Worm (Caenorhabditis elegans) whole organism, L2 larva: ENCODE data around the gene aars-1.
A peak's percentile ranks its signal among the peaks of the same experiment; 100 is the strongest.

Experiments used
- C34F6.9 ChIP-seq: fragments of 150-350 bp; optimal IDR thresholded peaks from 2 replicates; lab custom pipeline; 2014; ENCODE audit warnings: missing biosample characterization, missing genetic modification characterization
- F13H6.1 ChIP-seq: sonication (generic microtip); optimal IDR thresholded peaks from 2 replicates; lab custom pipeline; 2016; ENCODE audit warnings: missing genetic modification characterization, missing compliant biosample characterization
- R02D3.7 ChIP-seq: fragments of 150-350 bp; optimal IDR thresholded peaks from 2 replicates; lab custom pipeline; 2014; ENCODE audit warnings: missing biosample characterization, missing genetic modification characterization
- Y55F3AM.14 ChIP-seq: fragments of 200-800 bp; sonication (Bioruptor generic); optimal IDR thresholded peaks from 2 replicates; lab custom pipeline; 2018; ENCODE audit warnings: mild to moderate bottlenecking, missing genetic modification characterization, missing compliant biosample characterization
- ZK546.5 ChIP-seq: sonication (generic microtip); optimal IDR thresholded peaks from 2 replicates; lab custom pipeline; 2017; ENCODE audit warnings: missing biosample characterization, missing genetic modification characterization
- alr-1 ChIP-seq: fragments of 150-350 bp; optimal IDR thresholded peaks from 2 replicates; lab custom pipeline; 2014; ENCODE audit warnings: missing biosample characterization, missing genetic modification characterization
- aly-2 ChIP-seq: fragments of 150-350 bp; optimal IDR thresholded peaks from 2 replicates; lab custom pipeline; 2014; ENCODE audit warnings: missing biosample characterization, missing genetic modification characterization
- ama-1 ChIP-seq: fragments of 150-350 bp; optimal IDR thresholded peaks from 2 replicates; lab custom pipeline; 2018; ENCODE audit warnings: inconsistent platforms
- blmp-1 ChIP-seq: sonication (generic microtip); optimal IDR thresholded peaks from 2 replicates; lab custom pipeline; 2017; ENCODE audit warnings: missing genetic modification characterization, mild to moderate bottlenecking, missing compliant biosample characterization, antibody characterized with exemption, moderate library complexity; ENCODE audit not compliant: insufficient read depth
- ceh-16 ChIP-seq: fragments of 150-350 bp; optimal IDR thresholded peaks from 2 replicates; lab custom pipeline; 2014; ENCODE audit warnings: missing biosample characterization, missing genetic modification characterization
- ceh-82 ChIP-seq: fragments of 150-350 bp; optimal IDR thresholded peaks from 2 replicates; lab custom pipeline; 2014; ENCODE audit warnings: missing biosample characterization, missing genetic modification characterization
- crh-2 ChIP-seq: sonication (generic microtip); optimal IDR thresholded peaks from 2 replicates; lab custom pipeline; 2017; ENCODE audit warnings: missing biosample characterization, missing genetic modification characterization
- dmd-4 ChIP-seq: sonication (generic microtip); optimal IDR thresholded peaks from 2 replicates; lab custom pipeline; 2017; ENCODE audit warnings: missing biosample characterization, missing genetic modification characterization
- egl-27 ChIP-seq: sonication (generic microtip); optimal IDR thresholded peaks from 3 replicates; lab custom pipeline; 2017; ENCODE audit warnings: missing biosample characterization, missing genetic modification reagents, missing genetic modification characterization
- elt-1 ChIP-seq: fragments of 150-350 bp; optimal IDR thresholded peaks from 2 replicates; lab custom pipeline; 2014; ENCODE audit warnings: missing biosample characterization, missing genetic modification characterization
- elt-3 ChIP-seq: sonication (generic microtip); optimal IDR thresholded peaks from 2 replicates; lab custom pipeline; 2017; ENCODE audit warnings: missing biosample characterization, missing genetic modification characterization
- fos-1 ChIP-seq: fragments of 150-350 bp; optimal IDR thresholded peaks from 2 replicates; lab custom pipeline; 2014; ENCODE audit warnings: missing biosample characterization, missing genetic modification characterization
- gmeb-1 ChIP-seq: fragments of 150-350 bp; optimal IDR thresholded peaks from 2 replicates; lab custom pipeline; 2014; ENCODE audit warnings: missing biosample characterization, missing genetic modification characterization
- lin-11 ChIP-seq: fragments of 150-350 bp; sonication (generic microtip); optimal IDR thresholded peaks from 2 replicates; lab custom pipeline; 2014; ENCODE audit warnings: missing biosample characterization, missing genetic modification characterization, inconsistent platforms, mixed read lengths
- lin-13 ChIP-seq: fragments of 150-350 bp; optimal IDR thresholded peaks from 2 replicates; lab custom pipeline; 2014; ENCODE audit warnings: missing biosample characterization, missing genetic modification reagents, missing genetic modification characterization
- lin-39 ChIP-seq: fragments of 150-350 bp; optimal IDR thresholded peaks from 2 replicates; lab custom pipeline; 2014; ENCODE audit warnings: missing biosample characterization, missing genetic modification reagents, missing genetic modification characterization
- lsy-2 ChIP-seq, 2 experiments: fragments of 150-350 bp in 1 of 2; sonication (generic microtip) in 1 of 2; optimal IDR thresholded peaks; 2 replicates each; lab custom pipeline; 2014 to 2017; ENCODE audit warnings: missing biosample characterization in 2 of 2, missing genetic modification characterization in 2 of 2
- mab-5 ChIP-seq: fragments of 150-350 bp; optimal IDR thresholded peaks from 2 replicates; lab custom pipeline; 2014; ENCODE audit warnings: missing biosample characterization, missing genetic modification characterization
- mbf-1 ChIP-seq: sonication (generic microtip); optimal IDR thresholded peaks from 2 replicates; lab custom pipeline; 2017; ENCODE audit warnings: missing biosample characterization, missing genetic modification characterization
- mdl-1 ChIP-seq, 2 experiments: fragments of 150-350 bp in 1 of 2; sonication (generic microtip) in 1 of 2; optimal IDR thresholded peaks; 2 replicates each; lab custom pipeline; 2017; ENCODE audit warnings: missing biosample characterization in 2 of 2, missing genetic modification characterization in 2 of 2
- nhr-10 ChIP-seq: sonication (generic microtip); optimal IDR thresholded peaks from 2 replicates; lab custom pipeline; 2017; ENCODE audit warnings: missing biosample characterization, missing genetic modification characterization
- nhr-11 ChIP-seq: fragments of 150-350 bp; optimal IDR thresholded peaks from 2 replicates; lab custom pipeline; 2014; ENCODE audit warnings: missing biosample characterization, missing genetic modification characterization
- nhr-12 ChIP-seq: fragments of 150-350 bp; optimal IDR thresholded peaks from 2 replicates; lab custom pipeline; 2014; ENCODE audit warnings: missing biosample characterization, missing genetic modification characterization
- nhr-129 ChIP-seq: fragments of 150-350 bp; optimal IDR thresholded peaks from 2 replicates; lab custom pipeline; 2014; ENCODE audit warnings: missing biosample characterization, missing genetic modification characterization
- nhr-21 ChIP-seq: fragments of 150-350 bp; optimal IDR thresholded peaks from 2 replicates; lab custom pipeline; 2014; ENCODE audit warnings: missing biosample characterization, missing genetic modification characterization
- nhr-23 ChIP-seq: fragments of 150-350 bp; optimal IDR thresholded peaks from 2 replicates; lab custom pipeline; 2014; ENCODE audit warnings: missing biosample characterization, missing genetic modification reagents, missing genetic modification characterization
- nhr-237 ChIP-seq: fragments of 150-350 bp; optimal IDR thresholded peaks from 2 replicates; lab custom pipeline; 2014; ENCODE audit warnings: missing biosample characterization, missing genetic modification characterization
- nhr-25 ChIP-seq: fragments of 150-350 bp; sonication (generic microtip); optimal IDR thresholded peaks from 3 replicates; lab custom pipeline; 2014; ENCODE audit warnings: missing biosample characterization, missing genetic modification characterization
- nhr-6 ChIP-seq: fragments of 150-350 bp; optimal IDR thresholded peaks from 2 replicates; lab custom pipeline; 2014; ENCODE audit warnings: missing biosample characterization, missing genetic modification characterization
- nhr-77 ChIP-seq: fragments of 150-350 bp; optimal IDR thresholded peaks from 2 replicates; lab custom pipeline; 2014; ENCODE audit warnings: missing biosample characterization, missing genetic modification characterization
- peb-1 ChIP-seq: fragments of 150-350 bp; optimal IDR thresholded peaks from 2 replicates; lab custom pipeline; 2014; ENCODE audit warnings: missing biosample characterization, missing genetic modification characterization
- sem-4 ChIP-seq: fragments of 150-350 bp; optimal IDR thresholded peaks from 2 replicates; lab custom pipeline; 2014; ENCODE audit warnings: missing biosample characterization, missing genetic modification reagents, missing genetic modification characterization
- skn-1 ChIP-seq: sonication (generic microtip); optimal IDR thresholded peaks from 2 replicates; lab custom pipeline; 2017; ENCODE audit warnings: missing biosample characterization, missing genetic modification characterization
- sma-3 ChIP-seq: sonication (generic microtip); optimal IDR thresholded peaks from 2 replicates; lab custom pipeline; 2016; ENCODE audit warnings: missing genetic modification reagents, missing genetic modification characterization, missing compliant biosample characterization
- sma-9 ChIP-seq, 2 experiments: fragments of 150-350 bp in 1 of 2; sonication (generic microtip) in 1 of 2; optimal IDR thresholded peaks; 2 replicates each; lab custom pipeline; 2014 to 2016; ENCODE audit warnings: missing genetic modification characterization in 2 of 2, mild to moderate bottlenecking in 1 of 2, missing biosample characterization in 1 of 2, missing compliant biosample characterization in 1 of 2, missing genetic modification reagents in 1 of 2, moderate library complexity in 1 of 2
- snpc-4 ChIP-seq: fragments of 150-350 bp; optimal IDR thresholded peaks from 2 replicates; lab custom pipeline; 2014; ENCODE audit warnings: missing biosample characterization, missing genetic modification characterization
- unc-39 ChIP-seq: fragments of 150-350 bp; optimal IDR thresholded peaks from 2 replicates; lab custom pipeline; 2014; ENCODE audit warnings: missing biosample characterization, missing genetic modification characterization
- unc-55 ChIP-seq: fragments of 150-350 bp; sonication (generic microtip); optimal IDR thresholded peaks from 3 replicates; lab custom pipeline; 2014; ENCODE audit warnings: missing biosample characterization, missing genetic modification reagents, missing genetic modification characterization
- unc-62 ChIP-seq: fragments of 150-350 bp; optimal IDR thresholded peaks from 2 replicates; lab custom pipeline; 2014; ENCODE audit warnings: missing biosample characterization, missing genetic modification reagents, missing genetic modification characterization
- zag-1 ChIP-seq: fragments of 150-350 bp; optimal IDR thresholded peaks from 2 replicates; lab custom pipeline; 2014; ENCODE audit warnings: missing biosample characterization, missing genetic modification characterization
- ztf-1 ChIP-seq: fragments of 200-800 bp; sonication (Bioruptor generic); conservative IDR thresholded peaks from 2 replicates; pipeline ENCODE4 v1.3.6; 2022; ENCODE audit warnings: missing genetic modification characterization, missing compliant biosample characterization
- ztf-11 ChIP-seq: sonication (generic microtip); optimal IDR thresholded peaks from 2 replicates; lab custom pipeline; 2017; ENCODE audit warnings: missing biosample characterization, missing genetic modification characterization
- ztf-4 ChIP-seq: fragments of 150-350 bp; optimal IDR thresholded peaks from 2 replicates; lab custom pipeline; 2014; ENCODE audit warnings: missing biosample characterization, missing genetic modification characterization

The aars-1 gene

ce11 chrII:11503761-11504160, 39.5 kb upstream of the aars-1 start:
- TF ChIP-seq nhr-129 (tag; lab: Kevin White, UChicago) (no peak), zag-1 (tag; lab: Kevin White, UChicago) (no peak), ceh-16 (tag; lab: Kevin White, UChicago) (no peak), ztf-4 (tag; lab: Kevin White, UChicago) (no peak), F13H6.1 (tag; lab: Kevin White, UChicago) (no peak), mdl-1 (tag; optimal IDR thresholded peaks at IDR 0.05; lab: Kevin White, UChicago) (no peak), elt-1 (tag; lab: Kevin White, UChicago) (no peak), nhr-21 (tag; lab: Kevin White, UChicago) (no peak), alr-1 (tag; lab: Kevin White, UChicago) (no peak), lsy-2 (tag; optimal IDR thresholded peaks at IDR 0.05; lab: Kevin White, UChicago) (no peak), ceh-82 (tag; lab: Kevin White, UChicago) (no peak)

ce11 chrII:11501956-11502355, 37.7 kb upstream of the aars-1 start:
- no peak for TF ChIP-seq mab-5 (tag; lab: Kevin White, UChicago)
- peak; percentile 7 for TF ChIP-seq nhr-25 (tag; lab: Kevin White, UChicago)
- TF ChIP-seq zag-1 (tag; lab: Kevin White, UChicago) = no peak
- TF ChIP-seq snpc-4 = no peak
- no peak for TF ChIP-seq nhr-129 (tag; lab: Kevin White, UChicago)
- no peak for TF ChIP-seq unc-39
- no peak for TF ChIP-seq nhr-10
- peak; percentile 56 for TF ChIP-seq sma-9 (GFP tag; optimal IDR thresholded peaks at IDR 0.05; lab: Kevin White, UChicago)
- no peak for TF ChIP-seq sma-9 (tag; optimal IDR thresholded peaks at IDR 0.05; lab: Kevin White, UChicago)
- TF ChIP-seq peb-1 = no peak
- TF ChIP-seq ztf-11 = no peak
- TF ChIP-seq Y55F3AM.14 (GFP tag; lab: Kevin White, UChicago) = no peak
- no peak for TF ChIP-seq mdl-1 (tag; optimal IDR thresholded peaks at IDR 0.05; lab: Kevin White, UChicago)
- TF ChIP-seq ceh-16 (tag; lab: Kevin White, UChicago) = no peak
- no peak for TF ChIP-seq ama-1 (lab: Kevin White, UChicago)
- peak; percentile 5 for TF ChIP-seq crh-2 (tag; lab: Kevin White, UChicago)
- TF ChIP-seq lsy-2 (tag; optimal IDR thresholded peaks at IDR 0.05; lab: Kevin White, UChicago) = peak in 1 of 2 experiments; percentile 12
- no peak for TF ChIP-seq ztf-1 (GFP tag; lab: Robert Waterston, UW)
- TF ChIP-seq elt-1 (tag; lab: Kevin White, UChicago) = no peak
- TF ChIP-seq lin-39 = no peak
- TF ChIP-seq blmp-1 (tag; lab: Kevin White, UChicago) = peak; percentile 90
- no peak for TF ChIP-seq nhr-23
- TF ChIP-seq nhr-21 (tag; lab: Kevin White, UChicago) = peak; percentile 84
- no peak for TF ChIP-seq sma-3 (GFP tag; lab: Kevin White, UChicago)
- no peak for TF ChIP-seq ztf-4 (tag; lab: Kevin White, UChicago)
- TF ChIP-seq unc-62 (GFP tag; lab: Kevin White, UChicago) = no peak
- TF ChIP-seq lin-11 (tag; lab: Kevin White, UChicago) = no peak
- no peak for TF ChIP-seq aly-2 (tag; lab: Kevin White, UChicago)
- TF ChIP-seq sem-4 (tag; lab: Kevin White, UChicago) = no peak
- TF ChIP-seq mbf-1 (tag; lab: Kevin White, UChicago) = no peak
- TF ChIP-seq nhr-6 (tag; lab: Kevin White, UChicago) = no peak
- TF ChIP-seq nhr-12 (tag; lab: Kevin White, UChicago) = no peak
- TF ChIP-seq nhr-11 = no peak
- TF ChIP-seq R02D3.7 = no peak
- no peak for TF ChIP-seq nhr-77 (tag; lab: Kevin White, UChicago)
- TF ChIP-seq C34F6.9 (tag; lab: Kevin White, UChicago) = no peak
- TF ChIP-seq ZK546.5 (tag; lab: Kevin White, UChicago) = no peak
- TF ChIP-seq lin-13 = no peak
- no peak for TF ChIP-seq gmeb-1 (tag; lab: Kevin White, UChicago)
- no peak for TF ChIP-seq dmd-4 (tag; lab: Kevin White, UChicago)
- no peak for TF ChIP-seq elt-3
- no peak for TF ChIP-seq unc-55
- no peak for TF ChIP-seq ceh-82 (tag; lab: Kevin White, UChicago)
- TF ChIP-seq F13H6.1 (tag; lab: Kevin White, UChicago) = no peak
- TF ChIP-seq fos-1 (tag; lab: Kevin White, UChicago) = peak; percentile 36
- TF ChIP-seq nhr-237 (tag; lab: Kevin White, UChicago) = no peak
- no peak for TF ChIP-seq skn-1 (tag; lab: Kevin White, UChicago)
- no peak for TF ChIP-seq egl-27
- TF ChIP-seq alr-1 (tag; lab: Kevin White, UChicago) = no peak
- TF ChIP-seq, all 48 proteins: peak for 7
